Worm (Caenorhabditis elegans) whole organism, L1 larva: Measurements from ENCODE around the gene Y39F10A.3.

ENCODE experiments used
- alr-1 ChIP-seq: fragments of 200-800 bp; sonication (Bioruptor generic); optimal IDR thresholded peaks from 2 replicates; lab custom pipeline; 2018; ENCODE audit warnings: borderline replicate concordance, mild to moderate bottlenecking, missing genetic modification characterization, missing compliant biosample characterization
- dpl-1 ChIP-seq, 3 experiments: fragments of 150-350 bp in 2 of 3; sonication (generic microtip) in 1 of 3; optimal IDR thresholded peaks; 2 replicates each; lab custom pipeline; 2014 to 2017; ENCODE audit warnings: missing biosample characterization in 3 of 3, missing genetic modification characterization in 3 of 3, missing genetic modification reagents in 3 of 3
- efl-3 ChIP-seq: fragments of 200-800 bp; sonication (Bioruptor generic); optimal IDR thresholded peaks from 2 replicates; lab custom pipeline; 2018; ENCODE audit warnings: mild to moderate bottlenecking, missing genetic modification characterization, missing compliant biosample characterization
- egl-13 ChIP-seq: sonication (generic microtip); optimal IDR thresholded peaks from 2 replicates; lab custom pipeline; 2016; ENCODE audit warnings: missing genotype, missing genetic modification reagents, missing genetic modification characterization, missing compliant biosample characterization
- egl-27 ChIP-seq, 2 experiments: fragments of 150-350 bp in 1 of 2; sonication (generic microtip); optimal IDR thresholded peaks; 3 replicates each; lab custom pipeline; 2017 to 2018; ENCODE audit warnings: missing biosample characterization in 2 of 2, missing genetic modification characterization in 2 of 2, missing genetic modification reagents in 2 of 2
- lin-15B ChIP-seq: fragments of 150-350 bp; sonication (generic microtip); optimal IDR thresholded peaks from 3 replicates; lab custom pipeline; 2014; ENCODE audit warnings: missing biosample characterization, missing genetic modification characterization
- mep-1 ChIP-seq: fragments of 150-350 bp; optimal IDR thresholded peaks from 2 replicates; lab custom pipeline; 2014; ENCODE audit warnings: missing biosample characterization, missing genetic modification characterization
- nhr-11 ChIP-seq: fragments of 150-350 bp; optimal IDR thresholded peaks from 2 replicates; lab custom pipeline; 2014; ENCODE audit warnings: missing biosample characterization, missing genetic modification characterization
- nhr-77 ChIP-seq: fragments of 150-350 bp; optimal IDR thresholded peaks from 2 replicates; lab custom pipeline; 2014; ENCODE audit warnings: missing biosample characterization, missing genetic modification characterization
- skn-1 ChIP-seq: fragments of 150-350 bp; optimal IDR thresholded peaks from 2 replicates; lab custom pipeline; 2014; ENCODE audit warnings: missing biosample characterization, missing genetic modification characterization
- unc-62 ChIP-seq: fragments of 150-350 bp; optimal IDR thresholded peaks from 2 replicates; lab custom pipeline; 2014; ENCODE audit warnings: missing biosample characterization, missing genetic modification reagents, missing genetic modification characterization
- ztf-4 ChIP-seq: fragments of 150-350 bp; optimal IDR thresholded peaks from 2 replicates; lab custom pipeline; 2014; ENCODE audit warnings: missing biosample characterization, missing genetic modification characterization

DNA sequence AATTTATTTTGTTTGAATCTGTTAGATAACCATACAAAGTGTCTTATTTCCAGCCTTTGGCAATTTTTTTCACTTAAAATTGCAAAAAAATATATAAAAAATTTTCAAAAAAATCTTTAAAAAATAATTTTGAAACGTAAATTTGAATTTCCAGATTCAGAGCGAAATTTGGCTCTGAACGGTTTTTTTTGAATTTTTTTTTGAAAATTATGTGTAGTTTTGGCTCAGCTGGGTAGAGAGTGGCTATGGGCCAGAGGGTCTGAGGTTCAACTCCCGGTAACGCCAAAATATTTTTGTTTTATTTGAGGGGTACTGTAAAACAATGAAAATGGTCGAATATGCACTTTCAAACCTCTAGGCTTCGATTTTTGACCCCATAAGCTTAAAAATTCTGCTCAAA is 29.3 kb downstream of the Y39F10A.3 start:
- TF ChIP-seq nhr-11, result no peak
- TF ChIP-seq mep-1 (tag; lab: Kevin White, UChicago), result no peak
- TF ChIP-seq nhr-77 (tag; lab: Kevin White, UChicago), result no peak
- no peak for TF ChIP-seq egl-27 (tag; optimal IDR thresholded peaks at IDR 0.05; lab: Kevin White, UChicago)
- no peak for TF ChIP-seq skn-1 (tag; lab: Kevin White, UChicago)
- no peak for TF ChIP-seq unc-62 (GFP tag; lab: Kevin White, UChicago)
- no peak for TF ChIP-seq alr-1 (tag; lab: Kevin White, UChicago)
- no peak for TF ChIP-seq efl-3 (GFP tag; lab: Kevin White, UChicago)
- TF ChIP-seq egl-13 (tag; lab: Kevin White, UChicago), result no peak
- no peak for TF ChIP-seq dpl-1 (GFP tag; optimal IDR thresholded peaks at IDR 0.05; lab: Kevin White, UChicago)
- TF ChIP-seq lin-15B (tag; lab: Kevin White, UChicago), result no peak
- TF ChIP-seq ztf-4 (tag; lab: Kevin White, UChicago), result no peak
